Fruit fly (Drosophila melanogaster) whole organism, embryonic: ENCODE measurements around the gene CG14052.

Source experiments
- Asciz ChIP-seq: fragments of 200-800 bp; sonication (Bioruptor generic); optimal IDR thresholded peaks from 2 replicates; lab custom pipeline; 2017; ENCODE audit warnings: missing biosample characterization, mild to moderate bottlenecking, missing genetic modification characterization, missing genetic modification reagents
- Bdp1 ChIP-seq: fragments of 200-800 bp; sonication (Bioruptor generic); optimal IDR thresholded peaks from 3 replicates; lab custom pipeline; 2016; ENCODE audit warnings: missing biosample characterization, missing genetic modification characterization
- Blimp-1 ChIP-seq: fragments of 200-800 bp; sonication (Bioruptor generic); optimal IDR thresholded peaks from 3 replicates; lab custom pipeline; 2018; ENCODE audit warnings: missing biosample characterization, missing genetic modification characterization, mild to moderate bottlenecking, moderate library complexity, missing genetic modification reagents
- C15 ChIP-seq: fragments of 200-800 bp; sonication (Bioruptor generic); IDR thresholded peaks from 3 replicates; pipeline ENCODE4 v1.3.6; 2022; ENCODE audit warnings: missing biosample characterization, missing genetic modification characterization
- CG10366 ChIP-seq: fragments of 200-800 bp; sonication (Bioruptor generic); IDR thresholded peaks from 2 replicates; pipeline ENCODE4 v1.3.6; 2022; ENCODE audit warnings: missing biosample characterization, missing genetic modification characterization
- CG11247 ChIP-seq: fragments of 200-800 bp; sonication (Bioruptor generic); IDR thresholded peaks from 2 replicates; pipeline ENCODE4 v1.3.6; 2022; ENCODE audit warnings: missing biosample characterization, missing genetic modification characterization
- CG11456 ChIP-seq: fragments of 200-800 bp; sonication (Bioruptor generic); IDR thresholded peaks from 3 replicates; pipeline ENCODE4 v1.3.6; 2022; ENCODE audit warnings: missing biosample characterization, missing genetic modification characterization
- CG13296 ChIP-seq: fragments of 200-800 bp; sonication (Bioruptor generic); optimal IDR thresholded peaks from 3 replicates; lab custom pipeline; 2018; ENCODE audit warnings: missing biosample characterization, mild to moderate bottlenecking, missing genetic modification characterization
- CG14050 ChIP-seq: fragments of 200-800 bp; sonication (Bioruptor generic); IDR thresholded peaks from 3 replicates; pipeline ENCODE4 v1.3.6; 2022; ENCODE audit warnings: missing biosample characterization, missing genetic modification characterization
- CG17328 ChIP-seq: fragments of 200-800 bp; sonication (Bioruptor generic); IDR thresholded peaks from 2 replicates; pipeline ENCODE4 v1.3.6; 2022; ENCODE audit warnings: missing biosample characterization, missing genetic modification characterization
- CG2199 ChIP-seq: fragments of 200-800 bp; sonication (Bioruptor generic); IDR thresholded peaks from 3 replicates; pipeline ENCODE4 v1.3.6; 2022; ENCODE audit warnings: missing biosample characterization, missing genetic modification characterization
- CG2202 ChIP-seq: fragments of 200-800 bp; sonication (Bioruptor generic); optimal IDR thresholded peaks from 2 replicates; lab custom pipeline; 2018; ENCODE audit warnings: missing biosample characterization, mild to moderate bottlenecking, missing genetic modification characterization
- CG3281 ChIP-seq: fragments of 200-800 bp; sonication (Bioruptor generic); optimal IDR thresholded peaks from 3 replicates; lab custom pipeline; 2017; ENCODE audit warnings: missing biosample characterization, mild to moderate bottlenecking, missing genetic modification characterization
- CG33557 ChIP-seq: fragments of 200-800 bp; sonication (Bioruptor generic); optimal IDR thresholded peaks from 2 replicates; lab custom pipeline; 2019; ENCODE audit warnings: missing biosample characterization, mild to moderate bottlenecking, missing genetic modification characterization, moderate library complexity
- CG34224 ChIP-seq: fragments of 200-800 bp; sonication (Bioruptor generic); IDR thresholded peaks from 3 replicates; pipeline ENCODE4 v1.3.6; 2022; ENCODE audit warnings: missing biosample characterization, missing genetic modification characterization; ENCODE audit not compliant: partially characterized antibody
- CG34422 ChIP-seq: fragments of 200-800 bp; sonication (Bioruptor generic); IDR thresholded peaks from 3 replicates; pipeline ENCODE4 v1.3.6; 2022; ENCODE audit warnings: missing biosample characterization, missing genetic modification characterization
- CG3726 ChIP-seq: fragments of 200-800 bp; sonication (Bioruptor generic); IDR thresholded peaks from 3 replicates; pipeline ENCODE4, ENCODE4 v1.3.6; 2022; ENCODE audit warnings: missing biosample characterization, missing genetic modification characterization
- CG43689 ChIP-seq: fragments of 200-800 bp; sonication (Bioruptor generic); IDR thresholded peaks from 2 replicates; pipeline ENCODE4 v1.3.6; 2022; ENCODE audit warnings: missing biosample characterization, missing genetic modification characterization
- CG4854 ChIP-seq: fragments of 200-800 bp; sonication (Bioruptor generic); optimal IDR thresholded peaks from 2 replicates; lab custom pipeline; 2016; ENCODE audit warnings: missing biosample characterization, missing genetic modification characterization, inconsistent platforms
- CG6272 ChIP-seq: fragments of 200-800 bp; sonication (Bioruptor generic); IDR thresholded peaks from 2 replicates; pipeline ENCODE4 v1.3.6; 2022; ENCODE audit warnings: missing biosample characterization, missing genetic modification characterization
- CG7839 ChIP-seq: fragments of 200-800 bp; sonication (Bioruptor generic); optimal IDR thresholded peaks from 3 replicates; lab custom pipeline; 2018; ENCODE audit warnings: missing biosample characterization, mild to moderate bottlenecking, missing genetic modification characterization, moderate library complexity
- CHES-1-like ChIP-seq: fragments of 200-800 bp; sonication (Bioruptor generic); optimal IDR thresholded peaks from 2 replicates; lab custom pipeline; 2016; ENCODE audit warnings: missing biosample characterization, missing genetic modification characterization
- CTCF ChIP-seq: fragments of 200-800 bp; sonication (Bioruptor generic); optimal IDR thresholded peaks from 2 replicates; lab custom pipeline; 2017; ENCODE audit warnings: missing biosample characterization, mild to moderate bottlenecking, missing genetic modification characterization, moderate library complexity
- CoRest ChIP-seq: fragments of 200-800 bp; sonication (Bioruptor generic); optimal IDR thresholded peaks from 3 replicates; lab custom pipeline; 2018; ENCODE audit warnings: missing biosample characterization, mild to moderate bottlenecking, missing genetic modification characterization, moderate library complexity
- Fer1 ChIP-seq: fragments of 200-800 bp; sonication (Bioruptor generic); optimal IDR thresholded peaks from 2 replicates; lab custom pipeline; 2017; ENCODE audit warnings: missing biosample characterization, mild to moderate bottlenecking, missing genetic modification characterization
- Gsc ChIP-seq: fragments of 200-800 bp; sonication (Bioruptor generic); IDR thresholded peaks from 2 replicates; pipeline ENCODE4 v1.3.6; 2022; ENCODE audit warnings: missing biosample characterization, missing genetic modification characterization
- Hr39 ChIP-seq: fragments of >200 bp; optimal IDR thresholded peaks from 2 replicates; lab custom pipeline; 2017
- Hr51 ChIP-seq, 2 experiments: fragments of 200-800 bp; sonication (Bioruptor generic); optimal IDR thresholded peaks; 2 replicates in 1 of 2; 3 replicates in 1 of 2; lab custom pipeline; 2016 to 2018; ENCODE audit warnings: missing biosample characterization in 2 of 2, missing genetic modification characterization in 2 of 2, mild to moderate bottlenecking in 1 of 2, moderate library complexity in 1 of 2
- Hsf ChIP-seq: fragments of 200-800 bp; sonication (Bioruptor generic); optimal IDR thresholded peaks from 3 replicates; lab custom pipeline; 2016; ENCODE audit warnings: missing biosample characterization, missing genetic modification characterization
- Lim3 ChIP-seq: fragments of 200-800 bp; sonication (Bioruptor generic); IDR thresholded peaks from 2 replicates; pipeline ENCODE4 v1.3.6; 2022; ENCODE audit warnings: missing biosample characterization, missing genetic modification characterization
- Mrtf ChIP-seq: fragments of 200-800 bp; sonication (Bioruptor generic); IDR thresholded peaks from 3 replicates; pipeline ENCODE4 v1.3.6; 2022; ENCODE audit warnings: missing biosample characterization, missing genetic modification characterization
- NfI ChIP-seq: fragments of 200-800 bp; sonication (Bioruptor generic); optimal IDR thresholded peaks from 3 replicates; lab custom pipeline; 2018; ENCODE audit warnings: missing biosample characterization, mild to moderate bottlenecking, missing genetic modification characterization, moderate library complexity
- Optix ChIP-seq: fragments of 200-800 bp; sonication (Bioruptor generic); IDR thresholded peaks from 3 replicates; pipeline ENCODE4 v1.3.6; 2022; ENCODE audit warnings: missing biosample characterization, missing genetic modification characterization
- Pdp1 ChIP-seq, 2 experiments: fragments of 200-800 bp; sonication (Bioruptor generic); optimal IDR thresholded peaks; 3 replicates each; lab custom pipeline; 2016; ENCODE audit warnings: missing biosample characterization in 2 of 2, missing genetic modification characterization in 2 of 2, mild to moderate bottlenecking in 1 of 2, moderate library complexity in 1 of 2
- Vsx1 ChIP-seq: fragments of 200-800 bp; sonication (Bioruptor generic); optimal IDR thresholded peaks from 2 replicates; lab custom pipeline; 2017; ENCODE audit warnings: missing biosample characterization, mild to moderate bottlenecking, missing genetic modification characterization, missing genetic modification reagents
- YL-1 ChIP-seq: fragments of 200-800 bp; sonication (Bioruptor generic); optimal IDR thresholded peaks from 3 replicates; lab custom pipeline; 2017; ENCODE audit warnings: missing biosample characterization, mild to moderate bottlenecking, missing genetic modification characterization
- ara ChIP-seq: fragments of 200-800 bp; sonication (Bioruptor generic); IDR thresholded peaks from 2 replicates; pipeline ENCODE4 v1.3.6; 2022; ENCODE audit warnings: missing biosample characterization, missing genetic modification characterization
- ato ChIP-seq: fragments of 200-800 bp; sonication (Bioruptor generic); IDR thresholded peaks from 2 replicates; pipeline ENCODE4 v1.3.6; 2022; ENCODE audit warnings: missing biosample characterization, missing genetic modification characterization; ENCODE audit not compliant: partially characterized antibody
- az2 ChIP-seq: fragments of 200-800 bp; sonication (Bioruptor generic); optimal IDR thresholded peaks from 3 replicates; lab custom pipeline; 2016; ENCODE audit warnings: missing biosample characterization, missing genetic modification characterization
- cg ChIP-seq: fragments of 200-800 bp; sonication (Bioruptor generic); optimal IDR thresholded peaks from 3 replicates; lab custom pipeline; 2019; ENCODE audit warnings: missing biosample characterization, mild to moderate bottlenecking, missing genetic modification characterization, moderate library complexity
- chinmo ChIP-seq: fragments of 200-800 bp; sonication (Bioruptor generic); IDR thresholded peaks from 4 replicates; pipeline ENCODE4 v1.3.6; 2022; ENCODE audit warnings: missing biosample characterization, missing genetic modification characterization; ENCODE audit not compliant: partially characterized antibody
- dysf ChIP-seq: fragments of 200-800 bp; sonication (Bioruptor generic); IDR thresholded peaks from 3 replicates; pipeline ENCODE4 v1.3.6; 2022; ENCODE audit warnings: missing biosample characterization, missing genetic modification characterization
- eve ChIP-seq, 2 experiments: fragments of >200 bp; optimal IDR thresholded peaks; 2 replicates each; lab custom pipeline; 2017; ENCODE audit warnings: missing biosample characterization in 2 of 2, missing genetic modification characterization in 2 of 2
- eyg ChIP-seq: fragments of 200-800 bp; sonication (Bioruptor generic); optimal IDR thresholded peaks from 3 replicates; lab custom pipeline; 2016; ENCODE audit warnings: missing biosample characterization, missing genetic modification characterization
- lab ChIP-seq: fragments of 200-800 bp; sonication (Bioruptor generic); optimal IDR thresholded peaks from 3 replicates; lab custom pipeline; 2017; ENCODE audit warnings: missing biosample characterization, missing genetic modification characterization, mild to moderate bottlenecking, moderate library complexity, missing genetic modification reagents
- ranshi ChIP-seq: fragments of 200-800 bp; sonication (Bioruptor generic); IDR thresholded peaks from 2 replicates; pipeline ENCODE4 v1.3.6; 2022; ENCODE audit warnings: missing biosample characterization, missing genetic modification characterization
- so ChIP-seq: fragments of 200-800 bp; sonication (Bioruptor generic); IDR thresholded peaks from 3 replicates; pipeline ENCODE4 v1.3.6; 2022; ENCODE audit warnings: missing biosample characterization, missing genetic modification characterization
- tgo ChIP-seq: fragments of 200-800 bp; sonication (Bioruptor generic); IDR thresholded peaks from 3 replicates; pipeline ENCODE4 v1.3.6; 2022; ENCODE audit warnings: missing biosample characterization, missing genetic modification characterization
- trem ChIP-seq: fragments of 200-800 bp; optimal IDR thresholded peaks from 3 replicates; lab custom pipeline; 2019; ENCODE audit warnings: missing biosample characterization, mild to moderate bottlenecking, missing genetic modification characterization, moderate library complexity
- ttk ChIP-seq: fragments of 200-800 bp; sonication (Bioruptor generic); IDR thresholded peaks from 2 replicates; pipeline ENCODE4 v2.1.2; 2022; ENCODE audit warnings: missing biosample characterization, missing genetic modification characterization
- vfl ChIP-seq: fragments of 200-800 bp; sonication (Bioruptor generic); optimal IDR thresholded peaks from 2 replicates; lab custom pipeline; 2016; ENCODE audit warnings: missing biosample characterization, missing genetic modification characterization
- yki ChIP-seq: fragments of >200 bp; optimal IDR thresholded peaks from 3 replicates; lab custom pipeline; 2018

Gene CG14052

dm6 chrX:2270557-2270930 lies 47.0 kb downstream of the CG14052 start, which contains the start of gene CG2924 (continued):
- TF ChIP-seq Hr51 (GFP tag; optimal IDR thresholded peaks at IDR 0.05; lab: Kevin White, UChicago) = peak; percentile 2 to 63
- no peak for TF ChIP-seq CG2202 (tag; lab: Kevin White, UChicago)
- TF ChIP-seq CG17328 = peak; percentile 25; the same call in 1 of the 2 replicates
- no peak for TF ChIP-seq Hr39 (lab: Kevin White, UChicago)
- TF ChIP-seq Pdp1 (GFP tag; optimal IDR thresholded peaks at IDR 0.05; lab: Kevin White, UChicago) = peak; percentile 53 to 87
- TF ChIP-seq CG14050 (GFP tag; lab: Robert Waterston, UW) = no peak
- peak; percentile 76 for TF ChIP-seq CTCF (GFP tag; lab: Kevin White, UChicago)
- 0 out of 3 replicates have a peak, but pooled peaks have one; percentile 57 for TF ChIP-seq CG2199 (GFP tag; lab: Robert Waterston, UW)
- TF ChIP-seq Blimp-1 = peak; percentile 24
- TF ChIP-seq Asciz = peak; percentile 23
- TF ChIP-seq Gsc (GFP tag; lab: Robert Waterston, UW) = no peak
- TF ChIP-seq chinmo (GFP tag; lab: Robert Waterston, UW) = peak; percentile 100
- peak; percentile 43; the same call in 1 of the 3 replicates for TF ChIP-seq Mrtf (GFP tag; lab: Robert Waterston, UW)
- peak; percentile 22 for TF ChIP-seq Bdp1 (GFP tag; lab: Kevin White, UChicago)
- TF ChIP-seq CHES-1-like = peak; percentile 64
- peak; percentile 32; the same call in 1 of the 2 replicates for TF ChIP-seq ttk (GFP tag; lab: Robert Waterston, UW)
- TF ChIP-seq C15 = no peak
- TF ChIP-seq ranshi (GFP tag; lab: Robert Waterston, UW) = peak; percentile 52; the same call in 1 of the 2 replicates
- no peak for TF ChIP-seq CG33557 (GFP tag; lab: Kevin White, UChicago)
- no peak for TF ChIP-seq CG43689 (GFP tag; lab: Robert Waterston, UW)
- peak; percentile 99 for TF ChIP-seq CG34224 (GFP tag; lab: Robert Waterston, UW)
- TF ChIP-seq tgo (GFP tag; lab: Robert Waterston, UW) = peak; percentile 36; the same call in 1 of the 3 replicates
- TF ChIP-seq yki (lab: Kevin White, UChicago) = no peak
- TF ChIP-seq Hsf (GFP tag; lab: Kevin White, UChicago) = peak; percentile 44
- TF ChIP-seq eyg (GFP tag; lab: Kevin White, UChicago) = peak; percentile 59
- TF ChIP-seq so (GFP tag; lab: Robert Waterston, UW) = 0 out of 3 replicates have a peak, but pooled peaks have one; percentile 11
- TF ChIP-seq CG13296 = peak; percentile 36
- peak; percentile 100 for TF ChIP-seq ato (GFP tag; lab: Robert Waterston, UW)
- TF ChIP-seq CG3281 = no peak
- peak; percentile 59; the same call in 1 of the 2 replicates for TF ChIP-seq CG11247
- 0 out of 2 replicates have a peak, but pooled peaks have one; percentile 48 for TF ChIP-seq ara (GFP tag; lab: Robert Waterston, UW)
- TF ChIP-seq CoRest (tag; lab: Kevin White, UChicago) = peak; percentile 39
- peak; percentile 89 for TF ChIP-seq CG11456 (GFP tag; lab: Robert Waterston, UW)
- TF ChIP-seq CG10366 (GFP tag; lab: Robert Waterston, UW) = peak; percentile 49
- TF ChIP-seq NfI (GFP tag; lab: Kevin White, UChicago) = peak; percentile 52
- no peak for TF ChIP-seq eve (GFP tag; optimal IDR thresholded peaks at IDR 0.05; lab: Kevin White, UChicago)
- peak; percentile 73 for TF ChIP-seq CG34422 (GFP tag; lab: Robert Waterston, UW)
- TF ChIP-seq CG6272 = peak; percentile 86
- no peak for TF ChIP-seq Optix (GFP tag; lab: Robert Waterston, UW)
- TF ChIP-seq Fer1 (GFP tag; lab: Kevin White, UChicago) = peak; percentile 63
- peak; percentile 16 for TF ChIP-seq CG7839 (tag; lab: Kevin White, UChicago)
- peak; percentile 68 for TF ChIP-seq lab (GFP tag; lab: Kevin White, UChicago)
- TF ChIP-seq Lim3 (GFP tag; lab: Robert Waterston, UW) = no peak
- TF ChIP-seq Vsx1 = no peak
- peak; percentile 73 for TF ChIP-seq vfl
- TF ChIP-seq CG3726 (GFP tag; lab: Robert Waterston, UW) = no peak
- TF ChIP-seq cg = peak; percentile 64
- peak; percentile 13 for TF ChIP-seq CG4854 (GFP tag; lab: Kevin White, UChicago)
- peak; percentile 70 for TF ChIP-seq dysf (GFP tag; lab: Robert Waterston, UW)
- peak; percentile 43 for TF ChIP-seq YL-1 (GFP tag; lab: Kevin White, UChicago)
- peak; percentile 18 for TF ChIP-seq az2 (GFP tag; lab: Kevin White, UChicago)
- TF ChIP-seq trem = peak; percentile 88
